Fruit fly (Drosophila melanogaster) Kc167 (cell line): ENCODE results near the gene Sur.

ENCODE experiments used
- Myc ChIP-seq: fragments of >200 bp; optimal IDR thresholded peaks from 2 replicates; lab custom pipeline; 2017; ENCODE audit warnings: missing external identifiers
- Sin3A ChIP-seq: fragments of >200 bp; optimal IDR thresholded peaks from 2 replicates; lab custom pipeline; 2018; ENCODE audit warnings: missing external identifiers
- h ChIP-seq: fragments of >200 bp; optimal IDR thresholded peaks from 3 replicates; lab custom pipeline; 2018; ENCODE audit warnings: missing external identifiers
- insv ChIP-seq: fragments of >200 bp; optimal IDR thresholded peaks from 3 replicates; lab custom pipeline; 2018; ENCODE audit warnings: missing external identifiers
- psq ChIP-seq: fragments of >200 bp; optimal IDR thresholded peaks from 2 replicates; lab custom pipeline; 2017; ENCODE audit warnings: missing external identifiers
- ttk ChIP-seq: sonication (Bioruptor generic); optimal IDR thresholded peaks from 2 replicates; lab custom pipeline; 2017; ENCODE audit warnings: missing external identifiers

Sur gene

dm6 chr2L:10198911-10199310, at the start of gene Sur:
Sur (minus strand) TSS chr2L:10199117.
- TF ChIP-seq Sin3A (lab: Kevin White, UChicago) (no peak), psq (lab: Kevin White, UChicago) (no peak)

- TF ChIP-seq ttk (lab: Kevin White, UChicago) (no peak), Sin3A (lab: Kevin White, UChicago) (no peak)
These were observed 47.9 kb upstream of the Sur start, which contains the start of gene chico for dm6 chr2L:10246785-10247190. chico (minus strand) TSS chr2L:10247078.

dm6 chr2L:10238726-10239652, 40.1 kb upstream of the Sur start, which contains the start of gene me31B:
me31B (plus strand) TSS chr2L:10239341.
- TF ChIP-seq psq (lab: Kevin White, UChicago): no peak
- TF ChIP-seq insv: no peak
- no peak for TF ChIP-seq ttk (lab: Kevin White, UChicago)
- TF ChIP-seq Sin3A (lab: Kevin White, UChicago): no peak
- TF ChIP-seq Myc (lab: Kevin White, UChicago): no peak
- no peak for TF ChIP-seq h (lab: Kevin White, UChicago)

- TF ChIP-seq ttk (lab: Kevin White, UChicago): no peak
- no peak for TF ChIP-seq insv
- TF ChIP-seq psq (lab: Kevin White, UChicago): no peak
- TF ChIP-seq Myc (lab: Kevin White, UChicago): no peak
- no peak for TF ChIP-seq h (lab: Kevin White, UChicago)
- no peak for TF ChIP-seq Sin3A (lab: Kevin White, UChicago)
These were observed 39.0 kb upstream of the Sur start, which contains the start of gene mthl15 for dm6 chr2L:10237725-10238446. mthl15 (minus strand) TSS chr2L:10238317.

- TF ChIP-seq Myc (lab: Kevin White, UChicago) (no peak), psq (lab: Kevin White, UChicago) (no peak), insv (no peak), h (lab: Kevin White, UChicago) (no peak), Sin3A (lab: Kevin White, UChicago) (no peak), ttk (lab: Kevin White, UChicago) (no peak)
These were observed 33.9 kb upstream of the Sur start for dm6 chr2L:10232827-10233226.

- no peak for TF ChIP-seq h (lab: Kevin White, UChicago)
- TF ChIP-seq Myc (lab: Kevin White, UChicago): no peak
- no peak for TF ChIP-seq Sin3A (lab: Kevin White, UChicago)
- TF ChIP-seq psq (lab: Kevin White, UChicago): no peak
- no peak for TF ChIP-seq insv
- TF ChIP-seq ttk (lab: Kevin White, UChicago): no peak
These were observed 33.4 kb upstream of the Sur start, which contains the start of gene eEF1delta for dm6 chr2L:10232152-10232816. eEF1delta (plus strand) TSS chr2L:10232507.

- TF ChIP-seq insv: no peak
- no peak for TF ChIP-seq ttk (lab: Kevin White, UChicago)
- no peak for TF ChIP-seq Myc (lab: Kevin White, UChicago)
- TF ChIP-seq Sin3A (lab: Kevin White, UChicago): no peak
- TF ChIP-seq psq (lab: Kevin White, UChicago): no peak
- no peak for TF ChIP-seq h (lab: Kevin White, UChicago)
These were observed 32.6 kb upstream of the Sur start, which contains the start of gene ova for dm6 chr2L:10231510-10231909. ova (minus strand) TSS chr2L:10231692.

- no peak for TF ChIP-seq psq (lab: Kevin White, UChicago)
- TF ChIP-seq ttk (lab: Kevin White, UChicago): no peak
- no peak for TF ChIP-seq Myc (lab: Kevin White, UChicago)
- no peak for TF ChIP-seq h (lab: Kevin White, UChicago)
- TF ChIP-seq insv: no peak
- TF ChIP-seq Sin3A (lab: Kevin White, UChicago): no peak
These were observed 32.2 kb upstream of the Sur start for dm6 chr2L:10231092-10231494.

dm6 chr2L:10230455-10230854, 31.5 kb upstream of the Sur start:
- TF ChIP-seq insv: no peak
- TF ChIP-seq Myc (lab: Kevin White, UChicago): no peak
- no peak for TF ChIP-seq ttk (lab: Kevin White, UChicago)
- no peak for TF ChIP-seq psq (lab: Kevin White, UChicago)
- TF ChIP-seq Sin3A (lab: Kevin White, UChicago): no peak
- no peak for TF ChIP-seq h (lab: Kevin White, UChicago)

- no peak for TF ChIP-seq psq (lab: Kevin White, UChicago)
- TF ChIP-seq ttk (lab: Kevin White, UChicago): no peak
- TF ChIP-seq h (lab: Kevin White, UChicago): no peak
- no peak for TF ChIP-seq Sin3A (lab: Kevin White, UChicago)
- TF ChIP-seq Myc (lab: Kevin White, UChicago): no peak
- no peak for TF ChIP-seq insv
These were observed 27.9 kb upstream of the Sur start, which contains the start of gene CG5708 for dm6 chr2L:10226724-10227407. CG5708 (minus strand) TSS chr2L:10226808.
